Worm (Caenorhabditis elegans): Measurements from ENCODE around the gene imp-3.

Gene imp-3

ce11 chrIV:7824649-7825048, 35.2 kb upstream of the imp-3 start (continued):
- no peak for TF ChIP-seq lin-13 (GFP tag; optimal IDR thresholded peaks at IDR 0.05)
- peak; percentile 23 for TF ChIP-seq aly-2 (tag; optimal IDR thresholded peaks at IDR 0.05)
- peak; percentile 24 for TF ChIP-seq blmp-1 (tag; optimal IDR thresholded peaks at IDR 0.05)
- TF ChIP-seq irx-1 (tag; optimal IDR thresholded peaks at IDR 0.05) = no peak
- no peak for TF ChIP-seq egl-13 (tag; optimal IDR thresholded peaks at IDR 0.05)
- no peak for TF ChIP-seq egl-27 (tag; optimal IDR thresholded peaks at IDR 0.05)
- peak; percentile 32 for TF ChIP-seq nhr-90 (tag; optimal IDR thresholded peaks at IDR 0.05; ENCODE audit: poor library complexity)
- no peak for TF ChIP-seq elt-2 (tag; optimal IDR thresholded peaks at IDR 0.05)
- no peak for TF ChIP-seq fos-1 (tag; optimal IDR thresholded peaks at IDR 0.05)
- TF ChIP-seq mab-9 (GFP tag; IDR thresholded peaks at IDR 0.05) = no peak
- TF ChIP-seq dsc-1 (tag; optimal IDR thresholded peaks at IDR 0.05) = no peak
- no peak for TF ChIP-seq elt-3 (tag; optimal IDR thresholded peaks at IDR 0.05)
- no peak for TF ChIP-seq lir-3 (tag; optimal IDR thresholded peaks at IDR 0.05; ENCODE audit: poor library complexity)
- TF ChIP-seq efl-3 (GFP tag; optimal IDR thresholded peaks at IDR 0.05) = no peak
- TF ChIP-seq nhr-84 (tag; optimal IDR thresholded peaks at IDR 0.05) = no peak
- no peak for TF ChIP-seq aha-1 (tag; optimal IDR thresholded peaks at IDR 0.05)
- TF ChIP-seq dpl-1 (GFP tag; optimal IDR thresholded peaks at IDR 0.05) = no peak
- no peak for TF ChIP-seq sox-4 (tag; optimal IDR thresholded peaks at IDR 0.05)
- TF ChIP-seq mep-1 (tag; optimal IDR thresholded peaks at IDR 0.05) = peak; percentile 29
- TF ChIP-seq ets-5 (GFP tag; IDR thresholded peaks at IDR 0.05) = no peak

DNA sequence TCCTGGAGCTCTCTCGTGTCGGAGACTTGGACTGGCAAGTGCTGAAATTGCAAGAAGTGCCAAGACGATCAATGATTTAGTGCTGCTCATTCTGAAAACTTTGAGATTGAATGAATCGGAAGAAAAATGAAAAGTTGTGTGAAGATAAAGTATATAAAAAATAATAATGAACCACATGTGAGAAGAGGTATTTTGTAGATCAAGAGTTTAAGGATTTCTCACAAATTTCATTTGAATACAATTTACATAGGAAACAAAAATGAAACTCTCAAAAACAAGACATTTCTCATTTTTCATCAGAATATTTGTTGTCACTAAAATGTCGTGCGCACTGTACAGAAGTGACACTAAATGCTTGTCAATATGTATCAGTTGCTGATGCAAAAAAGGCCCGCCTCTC, 33.1 kb upstream of the imp-3 start, which contains the start of gene T14A8.2:
Gene T14A8.2 (minus strand): TSS at position 101 of the 400 bp plus-strand sequence.
- TF ChIP-seq unc-130 (tag; optimal IDR thresholded peaks at IDR 0.05) (no peak), pqm-1 (tag; optimal IDR thresholded peaks at IDR 0.05) (no peak), egl-27 (tag; optimal IDR thresholded peaks at IDR 0.05) (no peak), vab-15 (tag; optimal IDR thresholded peaks at IDR 0.05) (no peak), aha-1 (tag; optimal IDR thresholded peaks at IDR 0.05) (no peak), lir-3 (tag; optimal IDR thresholded peaks at IDR 0.05; ENCODE audit: poor library complexity) (no peak), zip-4 (GFP tag; optimal IDR thresholded peaks at IDR 0.05) (no peak), ceh-63 (GFP tag; optimal IDR thresholded peaks at IDR 0.05) (no peak), lin-35 (GFP tag; optimal IDR thresholded peaks at IDR 0.05) (no peak), aly-2 (tag; optimal IDR thresholded peaks at IDR 0.05) (no peak), ces-1 (GFP tag; optimal IDR thresholded peaks at IDR 0.05) (no peak), egl-13 (tag; optimal IDR thresholded peaks at IDR 0.05) (no peak), snpc-4 (tag; optimal IDR thresholded peaks at IDR 0.05) (no peak), fkh-4 (tag; optimal IDR thresholded peaks at IDR 0.05; ENCODE audit: borderline replicate concordance) (no peak), ceh-8 (GFP tag; optimal IDR thresholded peaks at IDR 0.05) (no peak), dpl-1 (GFP tag; optimal IDR thresholded peaks at IDR 0.05) (no peak), nhr-71 (tag; optimal IDR thresholded peaks at IDR 0.05) (no peak), skn-1 (tag; optimal IDR thresholded peaks at IDR 0.05) (no peak), ceh-88 (GFP tag; IDR thresholded peaks at IDR 0.05) (no peak), unc-86 (tag; optimal IDR thresholded peaks at IDR 0.05) (no peak)

DNA sequence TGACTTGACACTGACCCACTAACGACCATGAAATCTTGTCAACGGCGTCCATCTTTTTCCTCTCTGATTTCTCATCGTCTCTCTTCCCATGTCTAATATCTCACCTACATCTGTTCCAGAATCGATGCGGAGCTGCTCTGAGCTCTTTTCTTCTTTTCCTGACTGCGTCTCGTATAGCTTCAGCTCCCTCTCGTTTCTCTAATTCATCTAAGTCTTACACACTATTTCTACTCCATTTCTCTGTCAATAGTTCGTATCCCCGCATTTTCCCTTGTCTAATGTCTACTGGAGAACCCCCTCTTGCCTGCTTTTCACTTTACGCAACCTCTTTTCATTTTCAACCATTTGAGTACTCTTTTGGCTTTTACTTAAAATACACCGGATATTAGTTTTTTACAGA, 28.4 kb upstream of the imp-3 start, which contains the start of gene ric-3:
Gene ric-3 (plus strand): TSS at position 400 of the 400 bp plus-strand sequence.
- TF ChIP-seq F16B12.6 (tag; optimal IDR thresholded peaks at IDR 0.05) (no peak), irx-1 (tag; optimal IDR thresholded peaks at IDR 0.05) (peak; percentile 48), ces-1 (GFP tag; optimal IDR thresholded peaks at IDR 0.05) (no peak), C16A3.4 (tag; optimal IDR thresholded peaks at IDR 0.05) (peak; percentile 5), lir-3 (tag; optimal IDR thresholded peaks at IDR 0.05; ENCODE audit: poor library complexity) (peak; percentile 31), tbx-2 (tag; optimal IDR thresholded peaks at IDR 0.05) (peak; percentile 72), lsy-2 (tag; optimal IDR thresholded peaks at IDR 0.05) (peak; percentile 57 to 76), C04F5.9 (tag; optimal IDR thresholded peaks at IDR 0.05) (no peak), ceh-8 (GFP tag; optimal IDR thresholded peaks at IDR 0.05) (no peak), lin-39 (tag; optimal IDR thresholded peaks at IDR 0.05) (peak; percentile 17), ceh-82 (tag; optimal IDR thresholded peaks at IDR 0.05) (peak; percentile 45 to 63 (median 50)), fkh-8 (tag; optimal IDR thresholded peaks at IDR 0.05) (peak; percentile 84), nhr-90 (tag; optimal IDR thresholded peaks at IDR 0.05; ENCODE audit: poor library complexity) (no peak), blmp-1 (tag; optimal IDR thresholded peaks at IDR 0.05) (peak; percentile 77), nhr-47 (tag; optimal IDR thresholded peaks at IDR 0.05) (peak; percentile 72), rnt-1 (tag; optimal IDR thresholded peaks at IDR 0.05) (peak; percentile 84), hlh-17 (GFP tag; optimal IDR thresholded peaks at IDR 0.05; ENCODE audit: borderline replicate concordance) (no peak), lin-14 (GFP tag; optimal IDR thresholded peaks at IDR 0.05) (peak; percentile 95), isw-1 (GFP tag; IDR thresholded peaks at IDR 0.05) (peak; percentile 56; the same call in 1 of the 2 replicates), fos-1 (tag; optimal IDR thresholded peaks at IDR 0.05) (peak; percentile 52), unc-86 (tag; optimal IDR thresholded peaks at IDR 0.05) (peak; percentile 76), efl-1 (optimal IDR thresholded peaks at IDR 0.05) (peak; percentile 68 to 78), efl-1 (GFP tag; optimal IDR thresholded peaks at IDR 0.05 in 1 of 2) (peak; percentile 32 to 95), ets-5 (GFP tag; IDR thresholded peaks at IDR 0.05) (no peak)
